Worm (Caenorhabditis elegans) whole organism, mixed stage, embryonic: ENCODE measurements around the gene mdl-1.

ENCODE experiments used
- bed-3 ChIP-seq: fragments of 200-800 bp; sonication (Bioruptor generic); optimal IDR thresholded peaks from 3 replicates; lab custom pipeline; 2018; ENCODE audit warnings: mild to moderate bottlenecking, missing genetic modification characterization, moderate library complexity, missing compliant biosample characterization
- ceh-39 ChIP-seq: fragments of 150-350 bp; optimal IDR thresholded peaks from 2 replicates; lab custom pipeline; 2014; ENCODE audit warnings: missing biosample characterization, missing genetic modification characterization
- ces-1 ChIP-seq: fragments of 150-350 bp; optimal IDR thresholded peaks from 2 replicates; lab custom pipeline; 2014; ENCODE audit warnings: missing biosample characterization, missing genetic modification reagents, missing genetic modification characterization
- drap-1 ChIP-seq: fragments of 200-800 bp; sonication (Bioruptor generic); optimal IDR thresholded peaks from 3 replicates; lab custom pipeline; 2018; ENCODE audit warnings: mild to moderate bottlenecking, missing genetic modification characterization, missing compliant biosample characterization
- elt-1 ChIP-seq: sonication (generic microtip); optimal IDR thresholded peaks from 2 replicates; lab custom pipeline; 2017; ENCODE audit warnings: missing genetic modification characterization, mild to moderate bottlenecking, missing compliant biosample characterization, antibody characterized with exemption, moderate library complexity, borderline replicate concordance; ENCODE audit not compliant: insufficient read depth
- elt-3 ChIP-seq: fragments of 150-350 bp; optimal IDR thresholded peaks from 2 replicates; lab custom pipeline; 2014; ENCODE audit warnings: missing biosample characterization, missing genetic modification characterization
- flh-1 ChIP-seq: fragments of 200-800 bp; sonication (Bioruptor generic); optimal IDR thresholded peaks from 2 replicates; lab custom pipeline; 2018; ENCODE audit warnings: mild to moderate bottlenecking, missing genetic modification characterization, moderate library complexity, missing compliant biosample characterization
- lin-32 ChIP-seq: fragments of 200-800 bp; sonication (Bioruptor generic); optimal IDR thresholded peaks from 2 replicates; lab custom pipeline; 2018; ENCODE audit warnings: mild to moderate bottlenecking, missing genetic modification characterization, missing compliant biosample characterization
- lsy-2 ChIP-seq: fragments of 150-350 bp; optimal IDR thresholded peaks from 2 replicates; lab custom pipeline; 2014; ENCODE audit warnings: missing biosample characterization, missing genetic modification characterization
- mab-5 ChIP-seq: fragments of 150-350 bp; optimal IDR thresholded peaks from 2 replicates; lab custom pipeline; 2014; ENCODE audit warnings: missing biosample characterization, missing genetic modification characterization
- mls-2 ChIP-seq: sonication (generic microtip); optimal IDR thresholded peaks from 2 replicates; lab custom pipeline; 2016; ENCODE audit warnings: mild to moderate bottlenecking, missing genetic modification characterization, moderate library complexity, missing compliant biosample characterization
- nhr-12 ChIP-seq: fragments of 150-350 bp; optimal IDR thresholded peaks from 2 replicates; lab custom pipeline; 2014; ENCODE audit warnings: missing biosample characterization, missing genetic modification characterization
- nhr-2 ChIP-seq: fragments of 150-350 bp; optimal IDR thresholded peaks from 2 replicates; lab custom pipeline; 2014; ENCODE audit warnings: missing biosample characterization, missing genetic modification characterization
- nhr-237 ChIP-seq: fragments of 150-350 bp; optimal IDR thresholded peaks from 2 replicates; lab custom pipeline; 2014; ENCODE audit warnings: missing biosample characterization, missing genetic modification characterization
- sptf-1 ChIP-seq: sonication (generic microtip); optimal IDR thresholded peaks from 2 replicates; lab custom pipeline; 2017; ENCODE audit warnings: mild to moderate bottlenecking, missing genetic modification characterization, moderate library complexity, missing compliant biosample characterization
- tbx-8 ChIP-seq: fragments of 200-800 bp; sonication (Bioruptor generic); optimal IDR thresholded peaks from 2 replicates; lab custom pipeline; 2018; ENCODE audit warnings: mild to moderate bottlenecking, missing genetic modification characterization, moderate library complexity, missing compliant biosample characterization
- unc-39 ChIP-seq: fragments of 150-350 bp; optimal IDR thresholded peaks from 2 replicates; lab custom pipeline; 2014; ENCODE audit warnings: missing biosample characterization, missing genetic modification characterization
- unc-62 ChIP-seq: fragments of 150-350 bp; optimal IDR thresholded peaks from 2 replicates; lab custom pipeline; 2014; ENCODE audit warnings: missing biosample characterization, missing genetic modification reagents, missing genetic modification characterization
- zip-8 ChIP-seq: fragments of 150-350 bp; optimal IDR thresholded peaks from 2 replicates; lab custom pipeline; 2014; ENCODE audit warnings: missing biosample characterization, missing genetic modification characterization

mdl-1 gene

ce11 chrX:6790457-6790856 is 48.3 kb downstream of the mdl-1 start:
- TF ChIP-seq mls-2 (tag; lab: Kevin White, UChicago) = no peak
- no peak for TF ChIP-seq elt-3 (tag; lab: Kevin White, UChicago)
- no peak for TF ChIP-seq unc-39 (tag; lab: Kevin White, UChicago)
- TF ChIP-seq lsy-2 = no peak
- no peak for TF ChIP-seq flh-1
- no peak for TF ChIP-seq bed-3 (GFP tag; lab: Kevin White, UChicago)
- no peak for TF ChIP-seq nhr-237 (tag; lab: Kevin White, UChicago)
- no peak for TF ChIP-seq tbx-8 (GFP tag; lab: Kevin White, UChicago)
- no peak for TF ChIP-seq elt-1 (tag; lab: Kevin White, UChicago)
- no peak for TF ChIP-seq ces-1 (GFP tag; lab: Kevin White, UChicago)
- no peak for TF ChIP-seq zip-8 (tag; lab: Kevin White, UChicago)

ce11 chrX:6790986-6791385 is 48.8 kb downstream of the mdl-1 start, which contains the start of gene asp-3:
Gene asp-3 (plus strand): TSS chrX:6791064.
- TF ChIP-seq unc-62 (no peak), sptf-1 (no peak)

ce11 chrX:6792281-6793003 is 50.3 kb downstream of the mdl-1 start:
- TF ChIP-seq ceh-39 (tag; lab: Kevin White, UChicago) (no peak), nhr-2 (tag; lab: Kevin White, UChicago) (no peak), lsy-2 (no peak), lin-32 (GFP tag; lab: Kevin White, UChicago) (no peak), nhr-12 (tag; lab: Kevin White, UChicago) (no peak), unc-39 (tag; lab: Kevin White, UChicago) (no peak), ces-1 (GFP tag; lab: Kevin White, UChicago) (no peak), unc-62 (no peak), drap-1 (GFP tag; lab: Kevin White, UChicago) (no peak), tbx-8 (GFP tag; lab: Kevin White, UChicago) (no peak), mab-5 (no peak)
